Fruit fly (Drosophila melanogaster) whole organism, embryonic: ENCODE measurements around the gene CG15529.
A peak's percentile ranks its signal among the peaks of the same experiment; 100 is the strongest.

ENCODE experiments used
- ATbp ChIP-seq: fragments of 200-800 bp; sonication (Bioruptor generic); optimal IDR thresholded peaks from 2 replicates; lab custom pipeline; 2017; ENCODE audit warnings: missing biosample characterization, mild to moderate bottlenecking, missing genetic modification characterization, missing genetic modification reagents
- Abd-B ChIP-seq: fragments of 200-800 bp; sonication (Bioruptor generic); optimal IDR thresholded peaks from 2 replicates; lab custom pipeline; 2018; ENCODE audit warnings: missing biosample characterization, mild to moderate bottlenecking, missing genetic modification characterization, moderate library complexity
- Bgb ChIP-seq: fragments of 200-800 bp; sonication (Bioruptor generic); IDR thresholded peaks from 2 replicates; pipeline ENCODE4 v1.3.6; 2022; ENCODE audit warnings: missing biosample characterization, missing genetic modification characterization; ENCODE audit not compliant: partially characterized antibody
- Blimp-1 ChIP-seq: fragments of 200-800 bp; sonication (Bioruptor generic); optimal IDR thresholded peaks from 3 replicates; lab custom pipeline; 2018; ENCODE audit warnings: missing biosample characterization, missing genetic modification characterization, mild to moderate bottlenecking, moderate library complexity, missing genetic modification reagents
- CG10431 ChIP-seq: fragments of 200-800 bp; sonication (Bioruptor generic); optimal IDR thresholded peaks from 3 replicates; lab custom pipeline; 2018; ENCODE audit warnings: missing biosample characterization, mild to moderate bottlenecking, missing genetic modification characterization
- CG11093 ChIP-seq: fragments of 200-800 bp; sonication (Bioruptor generic); IDR thresholded peaks from 3 replicates; pipeline ENCODE4 v1.3.6; 2022; ENCODE audit warnings: missing biosample characterization, missing genetic modification characterization
- CG11456 ChIP-seq: fragments of 200-800 bp; sonication (Bioruptor generic); IDR thresholded peaks from 3 replicates; pipeline ENCODE4 v1.3.6; 2022; ENCODE audit warnings: missing biosample characterization, missing genetic modification characterization
- CG12104 ChIP-seq: fragments of 200-800 bp; sonication (Bioruptor generic); optimal IDR thresholded peaks from 3 replicates; lab custom pipeline; 2016; ENCODE audit warnings: missing biosample characterization, missing genetic modification characterization
- CG12942 ChIP-seq: fragments of 200-800 bp; sonication (Bioruptor generic); optimal IDR thresholded peaks from 3 replicates; lab custom pipeline; 2016; ENCODE audit warnings: missing biosample characterization, missing genetic modification characterization
- CG14441 ChIP-seq: fragments of 200-800 bp; sonication (Bioruptor generic); IDR thresholded peaks from 2 replicates; pipeline ENCODE4 v1.3.6; 2022; ENCODE audit warnings: missing biosample characterization, missing genetic modification characterization
- CG14710 ChIP-seq: fragments of 200-800 bp; sonication (Bioruptor generic); optimal IDR thresholded peaks from 3 replicates; lab custom pipeline; 2019; ENCODE audit warnings: missing biosample characterization, mild to moderate bottlenecking, missing genetic modification characterization, moderate library complexity
- CG1603 ChIP-seq: fragments of 200-800 bp; sonication (Bioruptor generic); optimal IDR thresholded peaks from 2 replicates; lab custom pipeline; 2019; ENCODE audit warnings: missing biosample characterization, mild to moderate bottlenecking, missing genetic modification characterization, moderate library complexity
- CG17328 ChIP-seq: fragments of 200-800 bp; sonication (Bioruptor generic); IDR thresholded peaks from 2 replicates; pipeline ENCODE4 v1.3.6; 2022; ENCODE audit warnings: missing biosample characterization, missing genetic modification characterization
- CG30431 ChIP-seq: fragments of 200-800 bp; sonication (Bioruptor generic); optimal IDR thresholded peaks from 2 replicates; lab custom pipeline; 2017; ENCODE audit warnings: missing biosample characterization, missing genetic modification characterization
- CG43689 ChIP-seq: fragments of 200-800 bp; sonication (Bioruptor generic); IDR thresholded peaks from 2 replicates; pipeline ENCODE4 v1.3.6; 2022; ENCODE audit warnings: missing biosample characterization, missing genetic modification characterization
- CG6654 ChIP-seq: fragments of 200-800 bp; sonication (Bioruptor generic); optimal IDR thresholded peaks from 2 replicates; lab custom pipeline; 2017; ENCODE audit warnings: missing biosample characterization, mild to moderate bottlenecking, missing genetic modification characterization
- CG6791 ChIP-seq: fragments of 200-800 bp; sonication (Bioruptor generic); IDR thresholded peaks from 3 replicates; pipeline ENCODE4 v1.3.6; 2022; ENCODE audit warnings: missing biosample characterization, missing genetic modification characterization; ENCODE audit not compliant: partially characterized antibody
- CG7745 ChIP-seq: fragments of 200-800 bp; sonication (Bioruptor generic); optimal IDR thresholded peaks from 2 replicates; lab custom pipeline; 2018; ENCODE audit warnings: missing biosample characterization, mild to moderate bottlenecking, missing genetic modification characterization, moderate library complexity
- CG8924 ChIP-seq: fragments of 200-800 bp; optimal IDR thresholded peaks from 3 replicates; lab custom pipeline; 2019; ENCODE audit warnings: missing biosample characterization, mild to moderate bottlenecking, missing genetic modification characterization, moderate library complexity
- CG9215 ChIP-seq: fragments of 200-800 bp; sonication (Bioruptor generic); IDR thresholded peaks from 2 replicates; pipeline ENCODE4 v1.3.6; 2022; ENCODE audit warnings: missing biosample characterization, missing genetic modification characterization
- CG9876 ChIP-seq: fragments of 200-800 bp; sonication (Bioruptor generic); optimal IDR thresholded peaks from 2 replicates; lab custom pipeline; 2016; ENCODE audit warnings: missing biosample characterization, missing genetic modification characterization
- Chrac-16 ChIP-seq: fragments of 200-800 bp; sonication (Bioruptor generic); optimal IDR thresholded peaks from 3 replicates; lab custom pipeline; 2016; ENCODE audit warnings: missing biosample characterization, missing genetic modification characterization
- Deaf1 ChIP-seq: fragments of 200-800 bp; optimal IDR thresholded peaks from 3 replicates; lab custom pipeline; 2019; ENCODE audit warnings: missing biosample characterization, mild to moderate bottlenecking, missing genetic modification characterization, moderate library complexity
- Doc3 ChIP-seq: fragments of 200-800 bp; sonication (Bioruptor generic); IDR thresholded peaks from 3 replicates; pipeline ENCODE4 v1.3.6; 2022; ENCODE audit warnings: missing biosample characterization, missing genetic modification characterization; ENCODE audit not compliant: partially characterized antibody
- E2f2 ChIP-seq: fragments of 200-800 bp; sonication (Bioruptor generic); IDR thresholded peaks from 2 replicates; pipeline ENCODE4 v1.3.6; 2022; ENCODE audit warnings: missing biosample characterization, missing genetic modification characterization
- Fer2 ChIP-seq: fragments of 200-800 bp; sonication (Bioruptor generic); optimal IDR thresholded peaks from 2 replicates; lab custom pipeline; 2018; ENCODE audit warnings: missing biosample characterization, mild to moderate bottlenecking, missing genetic modification characterization, moderate library complexity
- HLH54F ChIP-seq: fragments of 200-800 bp; sonication (Bioruptor generic); optimal IDR thresholded peaks from 3 replicates; lab custom pipeline; 2016; ENCODE audit warnings: missing biosample characterization, missing genetic modification characterization
- HmgD ChIP-seq: fragments of 200-800 bp; sonication (Bioruptor generic); optimal IDR thresholded peaks from 3 replicates; lab custom pipeline; 2016; ENCODE audit warnings: missing biosample characterization, missing genetic modification characterization
- Hr78 ChIP-seq, 2 experiments: fragments of 200-800 bp in 1 of 2; fragments of >200 bp in 1 of 2; sonication (Bioruptor generic) in 1 of 2; optimal IDR thresholded peaks; 2 replicates each; lab custom pipeline; 2017 to 2019; ENCODE audit warnings: missing biosample characterization in 2 of 2, missing genetic modification characterization in 2 of 2, mild to moderate bottlenecking in 1 of 2, moderate library complexity in 1 of 2
- Hsf ChIP-seq: fragments of 200-800 bp; sonication (Bioruptor generic); optimal IDR thresholded peaks from 3 replicates; lab custom pipeline; 2016; ENCODE audit warnings: missing biosample characterization, missing genetic modification characterization
- Lim3 ChIP-seq: fragments of 200-800 bp; sonication (Bioruptor generic); IDR thresholded peaks from 2 replicates; pipeline ENCODE4 v1.3.6; 2022; ENCODE audit warnings: missing biosample characterization, missing genetic modification characterization
- Oli ChIP-seq: fragments of 200-800 bp; sonication (Bioruptor generic); optimal IDR thresholded peaks from 2 replicates; lab custom pipeline; 2018; ENCODE audit warnings: missing biosample characterization, mild to moderate bottlenecking, missing genetic modification characterization, moderate library complexity
- Pdp1 ChIP-seq, 2 experiments: fragments of 200-800 bp; sonication (Bioruptor generic); optimal IDR thresholded peaks; 3 replicates each; lab custom pipeline; 2016; ENCODE audit warnings: missing biosample characterization in 2 of 2, missing genetic modification characterization in 2 of 2, mild to moderate bottlenecking in 1 of 2, moderate library complexity in 1 of 2
- Sox102F ChIP-seq: fragments of 200-800 bp; sonication (Bioruptor generic); optimal IDR thresholded peaks from 2 replicates; lab custom pipeline; 2018; ENCODE audit warnings: missing biosample characterization, mild to moderate bottlenecking, missing genetic modification characterization, moderate library complexity
- Sry-δ ChIP-seq: fragments of 200-800 bp; sonication (Bioruptor generic); optimal IDR thresholded peaks from 2 replicates; lab custom pipeline; 2016; ENCODE audit warnings: missing biosample characterization, missing genetic modification characterization
- abd-A ChIP-seq: fragments of 200-800 bp; sonication (Bioruptor generic); optimal IDR thresholded peaks from 3 replicates; lab custom pipeline; 2019; ENCODE audit warnings: missing biosample characterization, mild to moderate bottlenecking, missing genetic modification characterization, moderate library complexity
- ap ChIP-seq: fragments of 200-800 bp; sonication (Bioruptor generic); IDR thresholded peaks from 2 replicates; pipeline ENCODE4 v1.3.6; 2022; ENCODE audit warnings: missing biosample characterization, missing genetic modification characterization
- bbx ChIP-seq: fragments of 200-800 bp; sonication (Bioruptor generic); IDR thresholded peaks from 2 replicates; pipeline ENCODE4 v1.3.6; 2022; ENCODE audit warnings: missing biosample characterization, missing genetic modification characterization; ENCODE audit not compliant: partially characterized antibody
- chn ChIP-seq: fragments of 200-800 bp; sonication (Bioruptor generic); optimal IDR thresholded peaks from 2 replicates; lab custom pipeline; 2016; ENCODE audit warnings: missing biosample characterization, missing genetic modification characterization
- dm ChIP-seq: fragments of 200-800 bp; sonication (Bioruptor generic); optimal IDR thresholded peaks from 3 replicates; lab custom pipeline; 2016; ENCODE audit warnings: missing biosample characterization, missing genetic modification characterization
- dmrt99B ChIP-seq: fragments of 200-800 bp; sonication (Bioruptor generic); optimal IDR thresholded peaks from 2 replicates; lab custom pipeline; 2018; ENCODE audit warnings: missing biosample characterization, mild to moderate bottlenecking, missing genetic modification characterization, moderate library complexity
- esg ChIP-seq: fragments of 200-800 bp; sonication (Bioruptor generic); conservative IDR thresholded peaks from 2 replicates; pipeline ENCODE4 v1.3.6; 2022; ENCODE audit warnings: missing biosample characterization, missing genetic modification characterization
- eyg ChIP-seq: fragments of 200-800 bp; sonication (Bioruptor generic); optimal IDR thresholded peaks from 3 replicates; lab custom pipeline; 2016; ENCODE audit warnings: missing biosample characterization, missing genetic modification characterization
- gt ChIP-seq: fragments of 200-800 bp; sonication (Bioruptor generic); IDR thresholded peaks from 2 replicates; pipeline ENCODE4 v1.3.6; 2022; ENCODE audit warnings: missing biosample characterization, missing genetic modification characterization
- jumu ChIP-seq: fragments of 200-800 bp; sonication (Bioruptor generic); optimal IDR thresholded peaks from 3 replicates; lab custom pipeline; 2016; ENCODE audit warnings: missing biosample characterization, missing genetic modification characterization
- nmo ChIP-seq: fragments of 200-800 bp; sonication (Bioruptor generic); optimal IDR thresholded peaks from 2 replicates; lab custom pipeline; 2018; ENCODE audit warnings: missing biosample characterization, mild to moderate bottlenecking, missing genetic modification characterization, moderate library complexity
- pita ChIP-seq: fragments of 200-800 bp; sonication (Bioruptor generic); optimal IDR thresholded peaks from 2 replicates; lab custom pipeline; 2017; ENCODE audit warnings: missing biosample characterization, mild to moderate bottlenecking, missing genetic modification characterization
- ro ChIP-seq: fragments of 200-800 bp; sonication (Bioruptor generic); IDR thresholded peaks from 2 replicates; pipeline ENCODE4 v1.3.6; 2022; ENCODE audit warnings: missing biosample characterization, missing genetic modification characterization
- row ChIP-seq: fragments of 200-800 bp; sonication (Bioruptor generic); IDR thresholded peaks from 3 replicates; pipeline ENCODE4 v1.3.6; 2022; ENCODE audit warnings: missing biosample characterization, missing genetic modification characterization
- tx ChIP-seq: fragments of 200-800 bp; sonication (Bioruptor generic); optimal IDR thresholded peaks from 2 replicates; lab custom pipeline; 2016; ENCODE audit warnings: missing biosample characterization, missing genetic modification characterization

Gene CG15529

dm6 chr3R:30195606-30196049 is 43.8 kb downstream of the CG15529 start (continued):
- TF ChIP-seq chn (GFP tag; lab: Kevin White, UChicago) (no peak), row (GFP tag; lab: Robert Waterston, UW) (peak; percentile 84), eyg (GFP tag; lab: Kevin White, UChicago) (peak; percentile 33), CG17328 (GFP tag; lab: Robert Waterston, UW) (no peak; the same call in 1 of the 2 replicates), pita (GFP tag; lab: Kevin White, UChicago) (peak; percentile 56), CG6654 (GFP tag; lab: Kevin White, UChicago) (no peak), CG43689 (GFP tag; lab: Robert Waterston, UW) (no peak), abd-A (tag; lab: Kevin White, UChicago) (no peak), dmrt99B (peak; percentile 2), ro (GFP tag; lab: Robert Waterston, UW) (no peak), Fer2 (peak; percentile 20), gt (GFP tag; lab: Robert Waterston, UW) (no peak), Lim3 (GFP tag; lab: Robert Waterston, UW) (no peak)

dm6 chr3R:30196128-30196527 is 44.3 kb downstream of the CG15529 start, which contains the start of gene CG15531:
Gene CG15531 (minus strand): TSS chr3R:30196228.
- no peak for TF ChIP-seq CG7745
- no peak for TF ChIP-seq CG11456
- no peak for TF ChIP-seq CG12942 (GFP tag; lab: Kevin White, UChicago)
- TF ChIP-seq CG30431 (GFP tag; lab: Kevin White, UChicago): no peak
- no peak for TF ChIP-seq CG10431 (GFP tag; lab: Kevin White, UChicago)
- no peak for TF ChIP-seq HmgD
- no peak for TF ChIP-seq eyg (GFP tag; lab: Kevin White, UChicago)
- no peak for TF ChIP-seq CG6791
- no peak for TF ChIP-seq ap
- no peak for TF ChIP-seq ATbp
- no peak for TF ChIP-seq Hsf (GFP tag; lab: Kevin White, UChicago)
- no peak for TF ChIP-seq CG14710
- TF ChIP-seq CG14441 (GFP tag; lab: Robert Waterston, UW): no peak

DNA sequence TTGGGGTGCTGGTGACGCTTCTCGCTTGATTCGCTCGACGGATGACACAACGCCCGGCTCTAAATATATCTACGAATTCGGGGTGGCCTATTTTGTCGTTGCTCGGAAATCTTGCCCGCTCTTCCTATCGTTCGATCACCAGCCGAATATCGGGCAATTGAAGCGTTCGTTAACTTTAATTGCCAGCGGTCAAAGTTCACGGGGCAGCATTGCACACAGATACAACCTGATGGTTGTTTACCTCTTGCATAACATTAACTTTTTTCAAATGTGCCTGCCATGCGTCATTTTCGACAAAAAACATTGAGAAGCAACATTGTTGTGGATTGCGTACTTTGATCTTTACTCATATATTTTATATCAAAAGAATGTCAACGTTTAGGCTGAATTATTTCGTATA is 45.9 kb downstream of the CG15529 start:
- no peak for TF ChIP-seq bbx (GFP tag; lab: Robert Waterston, UW)
- TF ChIP-seq CG9876 (GFP tag; lab: Kevin White, UChicago): no peak
- TF ChIP-seq Pdp1 (GFP tag; optimal IDR thresholded peaks at IDR 0.05; lab: Kevin White, UChicago): peak in 1 of 2 experiments; percentile 88
- TF ChIP-seq CG9215 (GFP tag; lab: Robert Waterston, UW): no peak
- no peak for TF ChIP-seq CG11093 (GFP tag; lab: Robert Waterston, UW)
- TF ChIP-seq Doc3: no peak
- peak; percentile 22 for TF ChIP-seq Deaf1 (tag; lab: Kevin White, UChicago)
- TF ChIP-seq Oli (tag; lab: Kevin White, UChicago): no peak
- TF ChIP-seq Bgb (GFP tag; lab: Robert Waterston, UW): no peak
- no peak for TF ChIP-seq esg (GFP tag; lab: Robert Waterston, UW)
- no peak for TF ChIP-seq HLH54F (GFP tag; lab: Kevin White, UChicago)
- no peak for TF ChIP-seq CG1603 (tag; lab: Kevin White, UChicago)
- TF ChIP-seq nmo: no peak
- no peak for TF ChIP-seq CG8924 (tag; lab: Kevin White, UChicago)
- TF ChIP-seq tx: no peak
- no peak for TF ChIP-seq dm (GFP tag; lab: Kevin White, UChicago)
- no peak for TF ChIP-seq Abd-B (GFP tag; lab: Kevin White, UChicago)
- no peak for TF ChIP-seq jumu
- no peak for TF ChIP-seq Chrac-16 (GFP tag; lab: Kevin White, UChicago)
- no peak for TF ChIP-seq Blimp-1
- no peak for TF ChIP-seq E2f2 (GFP tag; lab: Robert Waterston, UW)
- no peak for TF ChIP-seq CG12104 (GFP tag; lab: Kevin White, UChicago)
- no peak for TF ChIP-seq Sry-δ
- no peak for TF ChIP-seq Sox102F (GFP tag; lab: Kevin White, UChicago)
- TF ChIP-seq Hr78 (GFP tag; optimal IDR thresholded peaks at IDR 0.05; lab: Kevin White, UChicago): peak in 1 of 2 experiments; percentile 97
